Worm (Caenorhabditis elegans) whole organism, mixed stage, embryonic: ENCODE measurements around the gene rpn-2.

Experiments used
- ceh-43 ChIP-seq: fragments of 200-800 bp; sonication (Bioruptor generic); optimal IDR thresholded peaks from 2 replicates; lab custom pipeline; 2018; ENCODE audit warnings: mild to moderate bottlenecking, missing genetic modification characterization, moderate library complexity, missing compliant biosample characterization
- lsy-2 ChIP-seq: fragments of 150-350 bp; optimal IDR thresholded peaks from 2 replicates; lab custom pipeline; 2014; ENCODE audit warnings: missing biosample characterization, missing genetic modification characterization
- nhr-12 ChIP-seq: fragments of 150-350 bp; optimal IDR thresholded peaks from 2 replicates; lab custom pipeline; 2014; ENCODE audit warnings: missing biosample characterization, missing genetic modification characterization
- nhr-28 ChIP-seq: fragments of 150-350 bp; optimal IDR thresholded peaks from 2 replicates; lab custom pipeline; 2014; ENCODE audit warnings: missing biosample characterization, missing genetic modification characterization
- unc-39 ChIP-seq: fragments of 150-350 bp; optimal IDR thresholded peaks from 2 replicates; lab custom pipeline; 2014; ENCODE audit warnings: missing biosample characterization, missing genetic modification characterization
- ztf-11 ChIP-seq: fragments of 150-350 bp; optimal IDR thresholded peaks from 2 replicates; lab custom pipeline; 2014; ENCODE audit warnings: missing biosample characterization, missing genetic modification characterization

DNA sequence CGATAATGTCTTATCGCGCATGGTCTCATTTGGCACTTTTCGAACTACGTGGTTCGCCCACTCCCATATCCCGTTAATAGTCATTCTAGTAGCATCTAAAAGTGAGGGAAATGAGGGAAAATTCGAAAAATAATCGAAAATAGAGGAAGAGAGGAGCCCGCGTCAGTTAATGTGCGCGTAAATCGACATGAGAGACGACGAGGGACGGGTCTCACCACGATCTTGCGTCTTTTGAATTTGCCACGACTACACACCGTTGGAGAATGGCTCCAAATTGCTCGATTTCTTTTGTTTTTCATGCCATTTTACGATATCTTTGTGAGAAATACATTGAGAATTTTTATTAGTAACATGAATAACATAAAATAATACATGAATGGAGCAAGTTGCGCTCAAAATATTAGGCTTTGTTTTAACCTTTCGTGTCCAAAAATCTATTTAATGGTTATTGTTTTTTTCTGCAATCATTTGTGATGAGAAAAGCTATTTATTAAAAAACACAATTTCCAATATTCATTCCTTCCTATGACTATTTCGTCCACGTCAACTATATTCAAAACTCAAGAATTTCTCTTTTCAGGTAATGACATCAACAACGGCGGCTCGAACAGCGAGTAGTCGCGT is 49.2 kb downstream of the rpn-2 start, which contains the start of the genes gen-1 and stt-3:
- TF ChIP-seq ceh-43 (GFP tag; lab: Kevin White, UChicago) (no peak), nhr-28 (tag; lab: Kevin White, UChicago) (no peak), unc-39 (no peak), lsy-2 (tag; lab: Kevin White, UChicago) (no peak), ztf-11 (tag; lab: Kevin White, UChicago) (no peak), nhr-12 (tag; lab: Kevin White, UChicago) (no peak)
